Fruit fly (Drosophila melanogaster): ENCODE measurements around the gene Non2.

Gene Non2

DNA sequence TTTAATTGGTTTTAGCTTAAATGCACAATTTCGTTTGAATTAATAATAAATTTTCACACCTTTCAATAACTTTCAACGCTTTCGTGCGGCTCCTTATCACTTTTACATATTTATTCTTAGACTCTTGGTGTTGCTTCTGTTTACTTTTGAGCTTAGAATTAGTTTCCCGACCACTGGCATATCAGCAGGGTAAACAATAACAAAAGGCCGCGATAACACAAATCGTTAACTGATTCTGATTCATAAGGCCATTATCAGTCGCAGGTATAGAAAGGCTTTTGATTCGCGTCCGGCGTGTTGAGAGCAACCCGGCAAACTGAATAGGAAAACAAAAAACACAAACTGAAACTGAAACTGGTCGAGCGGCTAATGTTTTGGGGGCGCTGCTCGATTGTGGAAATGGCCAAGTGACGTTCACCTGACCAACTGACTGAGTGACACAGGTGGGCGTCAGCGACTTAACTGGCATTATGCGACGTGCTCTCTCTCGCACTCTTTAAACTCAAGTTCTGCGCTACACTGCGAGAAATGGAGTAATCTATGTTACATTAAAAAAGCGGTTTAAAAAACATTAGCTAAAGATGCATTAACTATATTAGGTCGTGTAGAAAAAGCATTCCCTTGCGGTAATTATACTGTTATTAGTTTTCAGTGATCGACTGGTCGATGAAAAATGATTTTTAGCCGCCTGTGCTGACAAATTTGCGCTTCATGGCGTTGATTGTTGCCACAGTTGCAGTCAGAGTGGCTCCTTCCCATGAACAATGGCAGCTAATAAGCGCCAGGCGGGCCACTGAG lies 32.2 kb upstream of the Non2 start:
- TF ChIP-seq Myc (optimal IDR thresholded peaks at IDR 0.05) = no peak
- no peak for TF ChIP-seq Dif (GFP tag; optimal IDR thresholded peaks at IDR 0.05; ENCODE audit: partially characterized antibody)
- TF ChIP-seq OdsH (GFP tag; optimal IDR thresholded peaks at IDR 0.05) = no peak
- no peak for TF ChIP-seq Rel (GFP tag; optimal IDR thresholded peaks at IDR 0.05)
- TF ChIP-seq Rel (tag; optimal IDR thresholded peaks at IDR 0.05) = no peak
- no peak for TF ChIP-seq woc (GFP tag; optimal IDR thresholded peaks at IDR 0.05)
- TF ChIP-seq psq (GFP tag; optimal IDR thresholded peaks at IDR 0.05) = no peak
- TF ChIP-seq h (GFP tag; optimal IDR thresholded peaks at IDR 0.05) = peak; percentile 15
- no peak for TF ChIP-seq Hnf4 (GFP tag; optimal IDR thresholded peaks at IDR 0.05)
- no peak for TF ChIP-seq CrebA (GFP tag; optimal IDR thresholded peaks at IDR 0.05; ENCODE audit: borderline replicate concordance)
- no peak for TF ChIP-seq CG9705 (GFP tag; optimal IDR thresholded peaks at IDR 0.05)
- TF ChIP-seq ey (GFP tag; optimal IDR thresholded peaks at IDR 0.05) = peak; percentile 1

dm6 chr3L:2739450-2739849 lies 27.3 kb upstream of the Non2 start, which contains the start of gene Acp62F:
Gene Acp62F (plus strand): TSS chr3L:2739750.
- TF ChIP-seq CG32264 (GFP tag; optimal IDR thresholded peaks at IDR 0.05) (no peak), Jra (GFP tag; optimal IDR thresholded peaks at IDR 0.05) (no peak), Hr83 (GFP tag; optimal IDR thresholded peaks at IDR 0.05; ENCODE audit: poor library complexity, severe bottlenecking) (no peak), Dfd (GFP tag; optimal IDR thresholded peaks at IDR 0.05) (no peak), h (GFP tag; optimal IDR thresholded peaks at IDR 0.05) (no peak), Vsx2 (GFP tag; optimal IDR thresholded peaks at IDR 0.05; ENCODE audit: partially characterized antibody) (no peak)

DNA sequence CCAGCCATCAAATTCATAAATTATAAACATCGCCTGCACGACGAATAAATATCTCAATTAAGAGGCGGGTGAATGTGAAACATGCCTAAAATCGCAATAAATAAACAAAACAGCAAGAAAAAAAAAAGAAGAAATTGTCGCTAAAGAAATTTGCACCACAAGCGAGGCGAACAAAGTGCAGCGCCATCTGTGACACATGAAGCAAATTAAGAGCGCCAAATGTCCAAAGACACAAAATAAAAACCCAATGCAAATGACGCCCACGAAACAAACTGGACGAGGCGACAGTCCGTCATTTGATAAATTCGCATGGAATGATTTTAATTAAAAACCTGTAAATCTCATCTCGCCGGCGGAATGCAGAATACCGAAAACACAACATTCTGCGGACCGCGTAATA lies 23.0 kb upstream of the Non2 start:
- TF ChIP-seq fru (GFP tag; optimal IDR thresholded peaks at IDR 0.05) (no peak), CrebA (GFP tag; optimal IDR thresholded peaks at IDR 0.05; ENCODE audit: borderline replicate concordance) (no peak), ey (GFP tag; optimal IDR thresholded peaks at IDR 0.05) (no peak), Abd-B (GFP tag; optimal IDR thresholded peaks at IDR 0.05) (no peak), N (GFP tag; optimal IDR thresholded peaks at IDR 0.05) (no peak), rgr (GFP tag; optimal IDR thresholded peaks at IDR 0.05) (no peak), Rel (GFP tag; optimal IDR thresholded peaks at IDR 0.05) (no peak), Rel (tag; optimal IDR thresholded peaks at IDR 0.05) (no peak), Vsx2 (GFP tag; optimal IDR thresholded peaks at IDR 0.05; ENCODE audit: partially characterized antibody) (no peak)

DNA sequence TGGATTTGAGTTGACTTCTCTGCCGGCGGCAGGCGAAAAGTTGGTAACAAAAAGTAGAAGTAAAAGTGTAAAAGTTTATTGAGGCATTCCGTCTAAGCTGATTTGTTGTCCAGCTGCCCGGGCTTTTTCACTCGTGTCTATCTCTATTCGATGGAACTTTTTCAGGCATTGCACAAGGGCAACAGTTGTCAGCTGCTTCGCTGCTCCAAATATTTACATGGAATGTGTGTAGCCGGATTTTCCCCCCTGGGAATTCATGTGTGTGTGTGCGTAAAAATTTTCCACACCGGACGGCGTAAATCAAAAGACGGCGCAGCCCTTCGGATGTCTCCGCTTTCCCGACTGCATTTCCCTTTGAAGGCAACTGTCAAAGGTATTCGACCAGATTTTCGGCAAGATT lies 21.8 kb upstream of the Non2 start:
- TF ChIP-seq Abd-B (GFP tag; optimal IDR thresholded peaks at IDR 0.05) = no peak
- no peak for TF ChIP-seq Hr83 (GFP tag; optimal IDR thresholded peaks at IDR 0.05; ENCODE audit: poor library complexity, severe bottlenecking)
- TF ChIP-seq dl (GFP tag; optimal IDR thresholded peaks at IDR 0.05; ENCODE audit: insufficient read depth in 1 of 2, partially characterized antibody in 2 of 2) = no peak
- TF ChIP-seq rgr (GFP tag; optimal IDR thresholded peaks at IDR 0.05) = no peak
- no peak for TF ChIP-seq Sp1 (GFP tag; optimal IDR thresholded peaks at IDR 0.05)
- no peak for TF ChIP-seq lola (GFP tag; optimal IDR thresholded peaks at IDR 0.05)
- no peak for TF ChIP-seq pan (optimal IDR thresholded peaks at IDR 0.05)
- TF ChIP-seq Hnf4 (GFP tag; optimal IDR thresholded peaks at IDR 0.05) = no peak
- no peak for TF ChIP-seq ey (GFP tag; optimal IDR thresholded peaks at IDR 0.05)
- TF ChIP-seq dmrt93B (GFP tag; optimal IDR thresholded peaks at IDR 0.05) = no peak
- no peak for TF ChIP-seq dsf (GFP tag; optimal IDR thresholded peaks at IDR 0.05; ENCODE audit: borderline replicate concordance)

DNA sequence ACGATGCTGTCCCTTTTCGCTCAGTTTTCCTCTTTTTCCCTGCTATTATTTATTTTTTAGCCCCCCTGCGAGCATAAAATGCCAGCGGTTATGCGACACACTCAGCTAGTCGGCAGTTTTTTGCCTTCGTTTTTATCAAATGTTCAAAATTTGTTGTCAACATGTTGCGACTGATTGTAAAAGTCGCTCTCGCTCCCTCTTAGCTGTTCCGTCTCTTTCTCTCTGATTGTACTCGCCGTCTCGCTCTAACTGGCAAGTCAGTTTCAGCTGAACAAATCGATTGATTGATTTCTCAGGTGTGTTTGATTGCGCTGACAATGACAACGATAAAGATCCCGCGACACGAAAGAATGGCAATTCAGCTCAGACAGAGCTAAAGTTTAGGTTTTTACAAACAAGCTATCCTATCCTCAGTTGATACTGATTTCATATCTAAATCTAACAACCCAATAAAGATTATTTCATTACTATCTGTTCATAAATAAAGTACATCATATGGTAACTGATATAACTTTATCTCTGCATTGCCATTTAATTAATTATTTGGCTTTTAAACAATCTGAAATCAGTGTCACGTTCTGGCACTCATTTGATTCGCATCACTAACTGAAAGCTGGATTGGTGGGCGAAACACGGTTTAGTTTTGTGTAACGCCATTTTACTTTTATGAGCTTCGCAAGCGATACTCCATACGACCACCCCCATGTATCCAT lies 20.9 kb upstream of the Non2 start:
- no peak for TF ChIP-seq Hr78 (GFP tag; optimal IDR thresholded peaks at IDR 0.05)
- TF ChIP-seq Abd-B (GFP tag; optimal IDR thresholded peaks at IDR 0.05) = no peak
- TF ChIP-seq Jra (GFP tag; optimal IDR thresholded peaks at IDR 0.05) = no peak
- TF ChIP-seq Hnf4 (GFP tag; optimal IDR thresholded peaks at IDR 0.05) = no peak
- no peak for TF ChIP-seq HLH106 (tag; optimal IDR thresholded peaks at IDR 0.05)
- no peak for TF ChIP-seq foxo (GFP tag; optimal IDR thresholded peaks at IDR 0.05)
- no peak for TF ChIP-seq N (GFP tag; optimal IDR thresholded peaks at IDR 0.05)
- TF ChIP-seq pan (optimal IDR thresholded peaks at IDR 0.05) = no peak
- no peak for TF ChIP-seq dsf (GFP tag; optimal IDR thresholded peaks at IDR 0.05; ENCODE audit: borderline replicate concordance)
- no peak for TF ChIP-seq Myc (optimal IDR thresholded peaks at IDR 0.05)
- no peak for TF ChIP-seq sage (GFP tag; optimal IDR thresholded peaks at IDR 0.05)
- no peak for TF ChIP-seq CG9705 (GFP tag; optimal IDR thresholded peaks at IDR 0.05)
- TF ChIP-seq GATAd (GFP tag; optimal IDR thresholded peaks at IDR 0.05) = no peak
